Worm (Caenorhabditis elegans) whole organism, L4/young adult: Measurements from ENCODE around the gene nlp-22.

Source experiments
- W03F9.2 ChIP-seq: fragments of 150-350 bp; optimal IDR thresholded peaks from 2 replicates; lab custom pipeline; 2014; ENCODE audit warnings: missing biosample characterization, missing genetic modification characterization
- dao-5 ChIP-seq: sonication (generic microtip); optimal IDR thresholded peaks from 2 replicates; lab custom pipeline; 2016; ENCODE audit warnings: missing genotype, missing genetic modification characterization, moderate library complexity, missing compliant biosample characterization
- him-1 ChIP-seq: sonication (generic microtip); optimal IDR thresholded peaks from 2 replicates; lab custom pipeline; 2016; ENCODE audit warnings: missing genotype, missing genetic modification reagents, missing genetic modification characterization, missing compliant biosample characterization

DNA sequence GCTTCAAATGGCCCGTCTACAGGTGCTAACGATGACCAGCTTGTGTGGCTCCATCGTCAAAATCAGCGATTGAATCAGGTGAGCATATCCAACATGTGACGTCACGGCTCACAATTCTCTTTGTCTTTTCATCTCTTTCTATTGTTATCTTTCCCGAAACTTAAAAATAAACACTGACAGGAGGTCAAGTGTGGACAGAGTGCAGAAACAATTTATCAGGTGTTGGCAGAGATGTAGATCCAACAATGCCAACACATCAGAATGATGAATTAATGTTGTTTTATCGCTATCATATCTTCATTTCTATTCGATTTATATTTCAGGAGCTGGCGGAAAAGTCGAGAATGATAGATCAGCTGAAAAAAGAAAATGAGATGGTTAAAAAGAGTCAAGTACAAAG, 6.1 kb upstream of the nlp-22 start:
- no peak for TF ChIP-seq him-1 (tag; lab: Kevin White, UChicago)
- TF ChIP-seq dao-5 (tag; lab: Kevin White, UChicago), result no peak
- no peak for TF ChIP-seq W03F9.2 (tag; lab: Kevin White, UChicago)
